Fruit fly (Drosophila melanogaster) whole organism, embryonic: ENCODE results near the gene CG8159.

ENCODE experiments used
- Ada2b ChIP-seq: fragments of 200-800 bp; sonication (Bioruptor generic); IDR thresholded peaks from 2 replicates; pipeline ENCODE4 v1.3.6; 2022; ENCODE audit warnings: missing biosample characterization, missing genetic modification characterization
- Atf-2 ChIP-seq: fragments of 200-800 bp; sonication (Bioruptor generic); optimal IDR thresholded peaks from 2 replicates; lab custom pipeline; 2016; ENCODE audit warnings: missing biosample characterization, missing genetic modification characterization
- CG10321 ChIP-seq: fragments of 200-800 bp; sonication (Bioruptor generic); IDR thresholded peaks from 2 replicates; pipeline ENCODE4 v1.3.6; 2022; ENCODE audit warnings: missing biosample characterization, missing genetic modification characterization
- CG10366 ChIP-seq: fragments of 200-800 bp; sonication (Bioruptor generic); IDR thresholded peaks from 2 replicates; pipeline ENCODE4 v1.3.6; 2022; ENCODE audit warnings: missing biosample characterization, missing genetic modification characterization
- CG10543 ChIP-seq: fragments of 200-800 bp; sonication (Bioruptor generic); optimal IDR thresholded peaks from 3 replicates; lab custom pipeline; 2017; ENCODE audit warnings: missing biosample characterization, mild to moderate bottlenecking, missing genetic modification characterization, moderate library complexity
- CG12071 ChIP-seq: fragments of 200-800 bp; sonication (Bioruptor generic); optimal IDR thresholded peaks from 3 replicates; lab custom pipeline; 2018; ENCODE audit warnings: missing biosample characterization, mild to moderate bottlenecking, missing genetic modification characterization
- CG13287 ChIP-seq: fragments of 200-800 bp; sonication (Bioruptor generic); IDR thresholded peaks from 2 replicates; pipeline ENCODE4 v1.3.6; 2022; ENCODE audit warnings: missing biosample characterization, missing genetic modification characterization; ENCODE audit not compliant: partially characterized antibody
- CG13424 ChIP-seq: fragments of 200-800 bp; sonication (Bioruptor generic); optimal IDR thresholded peaks from 2 replicates; lab custom pipeline; 2019; ENCODE audit warnings: missing biosample characterization, mild to moderate bottlenecking, missing genetic modification characterization, moderate library complexity
- CG13624 ChIP-seq: fragments of 200-800 bp; sonication (Bioruptor generic); optimal IDR thresholded peaks from 2 replicates; lab custom pipeline; 2016; ENCODE audit warnings: missing biosample characterization, missing genetic modification characterization
- CG13894 ChIP-seq: fragments of 200-800 bp; sonication (Bioruptor generic); optimal IDR thresholded peaks from 3 replicates; lab custom pipeline; 2018; ENCODE audit warnings: missing biosample characterization, mild to moderate bottlenecking, missing genetic modification characterization, moderate library complexity
- CG14050 ChIP-seq: fragments of 200-800 bp; sonication (Bioruptor generic); IDR thresholded peaks from 3 replicates; pipeline ENCODE4 v1.3.6; 2022; ENCODE audit warnings: missing biosample characterization, missing genetic modification characterization
- CG14441 ChIP-seq: fragments of 200-800 bp; sonication (Bioruptor generic); IDR thresholded peaks from 2 replicates; pipeline ENCODE4 v1.3.6; 2022; ENCODE audit warnings: missing biosample characterization, missing genetic modification characterization
- CG1603 ChIP-seq: fragments of 200-800 bp; sonication (Bioruptor generic); optimal IDR thresholded peaks from 2 replicates; lab custom pipeline; 2019; ENCODE audit warnings: missing biosample characterization, mild to moderate bottlenecking, missing genetic modification characterization, moderate library complexity
- CG1792 ChIP-seq: fragments of 200-800 bp; sonication (Bioruptor generic); optimal IDR thresholded peaks from 2 replicates; lab custom pipeline; 2016; ENCODE audit warnings: missing biosample characterization, missing genetic modification characterization
- CG18619 ChIP-seq: fragments of 200-800 bp; sonication (Bioruptor generic); optimal IDR thresholded peaks from 3 replicates; lab custom pipeline; 2017; ENCODE audit warnings: missing biosample characterization, mild to moderate bottlenecking, missing genetic modification characterization
- CG2678 ChIP-seq: fragments of 200-800 bp; sonication (Bioruptor generic); optimal IDR thresholded peaks from 3 replicates; lab custom pipeline; 2019; ENCODE audit warnings: missing biosample characterization, mild to moderate bottlenecking, missing genetic modification characterization, moderate library complexity
- CG32532 ChIP-seq: fragments of 200-800 bp; sonication (Bioruptor generic); IDR thresholded peaks from 2 replicates; pipeline ENCODE4 v1.3.6; 2022; ENCODE audit warnings: missing biosample characterization, missing genetic modification characterization
- CG6254 ChIP-seq: fragments of 200-800 bp; sonication (Bioruptor generic); optimal IDR thresholded peaks from 3 replicates; lab custom pipeline; 2017; ENCODE audit warnings: mild to moderate bottlenecking, missing biosample characterization, missing genetic modification reagents, missing genetic modification characterization
- CG6272 ChIP-seq: fragments of 200-800 bp; sonication (Bioruptor generic); IDR thresholded peaks from 2 replicates; pipeline ENCODE4 v1.3.6; 2022; ENCODE audit warnings: missing biosample characterization, missing genetic modification characterization
- CG8089 ChIP-seq: fragments of 200-800 bp; sonication (Bioruptor generic); optimal IDR thresholded peaks from 3 replicates; lab custom pipeline; 2016; ENCODE audit warnings: missing biosample characterization, missing genetic modification characterization
- CG8765 ChIP-seq: fragments of 200-800 bp; sonication (Bioruptor generic); IDR thresholded peaks from 2 replicates; pipeline ENCODE4 v1.3.6; 2022; ENCODE audit warnings: missing biosample characterization, missing genetic modification characterization
- Dad ChIP-seq: fragments of 200-800 bp; sonication (Bioruptor generic); optimal IDR thresholded peaks from 3 replicates; lab custom pipeline; 2016; ENCODE audit warnings: missing biosample characterization, missing genetic modification characterization
- Dref ChIP-seq: fragments of 200-800 bp; sonication (Bioruptor generic); IDR thresholded peaks from 2 replicates; pipeline ENCODE4 v1.3.6; 2022; ENCODE audit warnings: missing biosample characterization, missing genetic modification characterization
- Eip74EF ChIP-seq, 2 experiments: fragments of 200-800 bp in 1 of 2; fragments of >200 bp in 1 of 2; sonication (Bioruptor generic) in 1 of 2; optimal IDR thresholded peaks; 2 replicates each; lab custom pipeline; 2017 to 2019; ENCODE audit warnings: missing biosample characterization in 2 of 2, missing genetic modification characterization in 2 of 2, mild to moderate bottlenecking in 1 of 2, moderate library complexity in 1 of 2
- Gug ChIP-seq: fragments of 200-800 bp; sonication (Bioruptor generic); IDR thresholded peaks from 4 replicates; pipeline ENCODE4 v1.3.6; 2022; ENCODE audit warnings: missing biosample characterization, missing genetic modification characterization
- HLH3B ChIP-seq: fragments of 200-800 bp; sonication (Bioruptor generic); IDR thresholded peaks from 2 replicates; pipeline ENCODE4 v1.3.6; 2022; ENCODE audit warnings: missing biosample characterization, missing genetic modification characterization
- Hey ChIP-seq: fragments of 200-800 bp; sonication (Bioruptor generic); optimal IDR thresholded peaks from 3 replicates; lab custom pipeline; 2018; ENCODE audit warnings: missing biosample characterization, mild to moderate bottlenecking, missing genetic modification characterization
- Hmr ChIP-seq: fragments of 200-800 bp; sonication (Bioruptor generic); optimal IDR thresholded peaks from 3 replicates; lab custom pipeline; 2017; ENCODE audit warnings: mild to moderate bottlenecking, missing biosample characterization, missing genetic modification reagents, missing genetic modification characterization
- Jarid2 ChIP-seq: fragments of 200-800 bp; sonication (Bioruptor generic); optimal IDR thresholded peaks from 3 replicates; lab custom pipeline; 2017; ENCODE audit warnings: mild to moderate bottlenecking, missing biosample characterization, missing genetic modification reagents, missing genetic modification characterization
- Nf-YA ChIP-seq: fragments of 200-800 bp; sonication (Bioruptor generic); IDR thresholded peaks from 2 replicates; pipeline ENCODE4 v1.3.6; 2022; ENCODE audit warnings: missing biosample characterization, missing genetic modification characterization
- Nf-YC ChIP-seq: fragments of 200-800 bp; optimal IDR thresholded peaks from 3 replicates; lab custom pipeline; 2019; ENCODE audit warnings: missing biosample characterization, mild to moderate bottlenecking, missing genetic modification characterization, moderate library complexity
- Opbp ChIP-seq: fragments of 200-800 bp; sonication (Bioruptor generic); IDR thresholded peaks from 3 replicates; pipeline ENCODE4 v1.3.6; 2022; ENCODE audit warnings: missing biosample characterization, missing genetic modification characterization; ENCODE audit not compliant: partially characterized antibody
- Ravus ChIP-seq: fragments of 200-800 bp; sonication (Bioruptor generic); IDR thresholded peaks from 2 replicates; pipeline ENCODE4 v1.3.6; 2022; ENCODE audit warnings: missing biosample characterization, missing genetic modification characterization
- Six4 ChIP-seq: fragments of 200-800 bp; sonication (Bioruptor generic); optimal IDR thresholded peaks from 2 replicates; lab custom pipeline; 2016; ENCODE audit warnings: missing biosample characterization, missing genetic modification characterization
- Sry-δ ChIP-seq: fragments of 200-800 bp; sonication (Bioruptor generic); optimal IDR thresholded peaks from 2 replicates; lab custom pipeline; 2016; ENCODE audit warnings: missing biosample characterization, missing genetic modification characterization
- Trl ChIP-seq, 3 experiments: fragments of >200 bp in 2 of 3; fragments of 200-800 bp in 1 of 3; sonication (Bioruptor generic) in 1 of 3; optimal IDR thresholded peaks; 2 replicates in 1 of 3; 3 replicates in 2 of 3; lab custom pipeline; 2016 to 2017; ENCODE audit warnings: missing biosample characterization in 1 of 3, missing genetic modification characterization in 1 of 3
- YL-1 ChIP-seq: fragments of 200-800 bp; sonication (Bioruptor generic); optimal IDR thresholded peaks from 3 replicates; lab custom pipeline; 2017; ENCODE audit warnings: missing biosample characterization, mild to moderate bottlenecking, missing genetic modification characterization
- cad ChIP-seq: fragments of >200 bp; optimal IDR thresholded peaks from 2 replicates; lab custom pipeline; 2017; ENCODE audit warnings: missing biosample characterization, missing genetic modification characterization
- chinmo ChIP-seq: fragments of 200-800 bp; sonication (Bioruptor generic); IDR thresholded peaks from 4 replicates; pipeline ENCODE4 v1.3.6; 2022; ENCODE audit warnings: missing biosample characterization, missing genetic modification characterization; ENCODE audit not compliant: partially characterized antibody
- ci ChIP-seq: fragments of 200-800 bp; sonication (Bioruptor generic); IDR thresholded peaks from 3 replicates; pipeline ENCODE4 v1.3.6; 2022; ENCODE audit warnings: missing biosample characterization, missing genetic modification characterization
- emc ChIP-seq: fragments of 200-800 bp; sonication (Bioruptor generic); optimal IDR thresholded peaks from 2 replicates; lab custom pipeline; 2016; ENCODE audit warnings: missing biosample characterization, missing genetic modification characterization
- gsb ChIP-seq: fragments of 200-800 bp; sonication (Bioruptor generic); IDR thresholded peaks from 2 replicates; pipeline ENCODE4 v1.3.6; 2022; ENCODE audit warnings: missing biosample characterization, missing genetic modification characterization
- gsb-n ChIP-seq: fragments of 200-800 bp; sonication (Bioruptor generic); optimal IDR thresholded peaks from 3 replicates; lab custom pipeline; 2018; ENCODE audit warnings: missing biosample characterization, mild to moderate bottlenecking, missing genetic modification characterization
- hb ChIP-seq: fragments of 200-800 bp; sonication (Bioruptor generic); IDR thresholded peaks from 3 replicates; pipeline ENCODE4 v1.3.6; 2022; ENCODE audit warnings: missing biosample characterization, missing genetic modification characterization; ENCODE audit not compliant: partially characterized antibody
- jing ChIP-seq: fragments of 200-800 bp; sonication (Bioruptor generic); optimal IDR thresholded peaks from 2 replicates; lab custom pipeline; 2018; ENCODE audit warnings: missing biosample characterization, mild to moderate bottlenecking, missing genetic modification characterization
- nerfin-2 ChIP-seq: fragments of 200-800 bp; sonication (Bioruptor generic); IDR thresholded peaks from 2 replicates; pipeline ENCODE4 v1.3.6; 2022; ENCODE audit warnings: missing biosample characterization, missing genetic modification characterization; ENCODE audit not compliant: partially characterized antibody
- phol ChIP-seq: fragments of 200-800 bp; sonication (Bioruptor generic); optimal IDR thresholded peaks from 3 replicates; lab custom pipeline; 2018; ENCODE audit warnings: missing biosample characterization, mild to moderate bottlenecking, missing genetic modification characterization, moderate library complexity
- pita ChIP-seq: fragments of 200-800 bp; sonication (Bioruptor generic); optimal IDR thresholded peaks from 2 replicates; lab custom pipeline; 2017; ENCODE audit warnings: missing biosample characterization, mild to moderate bottlenecking, missing genetic modification characterization
- slou ChIP-seq: fragments of 200-800 bp; sonication (Bioruptor generic); optimal IDR thresholded peaks from 3 replicates; lab custom pipeline; 2016; ENCODE audit warnings: missing biosample characterization, missing genetic modification characterization
- wdn ChIP-seq: fragments of 200-800 bp; sonication (Bioruptor generic); IDR thresholded peaks from 2 replicates; pipeline ENCODE4 v1.3.6; 2022; ENCODE audit warnings: missing biosample characterization, missing genetic modification characterization

Gene CG8159

DNA sequence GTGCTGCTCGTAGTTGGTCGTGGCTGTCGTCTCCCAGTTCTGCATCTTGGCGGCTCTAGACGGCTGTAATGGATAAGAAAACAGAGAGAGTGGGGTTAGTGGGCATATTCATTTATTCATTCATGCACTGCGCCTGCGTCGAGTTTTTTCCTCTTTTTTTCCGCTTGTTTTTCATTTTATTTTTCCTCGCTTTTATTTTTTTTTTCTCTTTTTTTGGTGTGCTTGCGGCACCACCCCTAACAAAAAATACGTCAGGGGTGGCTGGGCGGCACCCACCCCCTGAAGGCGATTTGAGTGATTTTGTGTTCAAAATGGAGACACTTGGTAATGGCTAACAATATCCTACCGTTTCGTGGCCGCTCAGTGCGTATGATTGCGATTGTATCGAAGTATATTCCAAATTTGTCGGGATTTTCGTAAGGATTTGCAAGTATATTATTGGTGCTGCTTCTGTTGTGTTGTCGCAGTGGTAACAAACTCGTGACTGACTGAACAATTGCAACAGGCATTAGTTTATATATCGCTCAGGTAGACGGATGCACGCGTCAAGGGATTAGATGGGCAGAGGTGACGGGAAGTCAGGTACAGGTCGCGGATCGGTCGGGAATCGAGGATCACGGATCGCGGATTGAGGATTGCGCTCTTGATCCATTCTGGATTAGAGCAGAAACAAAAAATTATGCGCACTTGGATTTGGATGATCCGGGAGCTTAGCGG lies 32.4 kb upstream of the CG8159 start:
- no peak for TF ChIP-seq cad
- no peak for TF ChIP-seq Dad (GFP tag; lab: Kevin White, UChicago)
- TF ChIP-seq Gug (GFP tag; lab: Robert Waterston, UW): no peak
- TF ChIP-seq Sry-δ (GFP tag; lab: Kevin White, UChicago): no peak
- TF ChIP-seq CG10366: no peak
- TF ChIP-seq Ravus: no peak
- TF ChIP-seq CG13287 (GFP tag; lab: Robert Waterston, UW): no peak
- no peak for TF ChIP-seq slou (GFP tag; lab: Kevin White, UChicago)
- peak; percentile 80 for TF ChIP-seq Hmr (GFP tag; lab: Kevin White, UChicago)
- TF ChIP-seq CG6254 (GFP tag; lab: Kevin White, UChicago): no peak
- TF ChIP-seq CG13894: no peak
- no peak for TF ChIP-seq HLH3B (GFP tag; lab: Robert Waterston, UW)
- no peak for TF ChIP-seq CG1792 (GFP tag; lab: Kevin White, UChicago)
- peak; percentile 74; the same call in 1 of the 2 replicates for TF ChIP-seq CG32532 (GFP tag; lab: Robert Waterston, UW)
- TF ChIP-seq phol (tag; lab: Kevin White, UChicago): no peak
- TF ChIP-seq emc (GFP tag; lab: Kevin White, UChicago): no peak
- no peak for TF ChIP-seq nerfin-2
- TF ChIP-seq ci: no peak
- TF ChIP-seq Ada2b (GFP tag; lab: Robert Waterston, UW): no peak
- no peak for TF ChIP-seq CG13624
- TF ChIP-seq Nf-YA (GFP tag; lab: Robert Waterston, UW): no peak
- peak; percentile 73 for TF ChIP-seq Nf-YC (tag; lab: Kevin White, UChicago)
- no peak for TF ChIP-seq gsb-n (tag; lab: Kevin White, UChicago)
- TF ChIP-seq CG12071: peak; percentile 63
- no peak for TF ChIP-seq Opbp (GFP tag; lab: Robert Waterston, UW)
- TF ChIP-seq CG14441: no peak
- no peak for TF ChIP-seq CG8765 (GFP tag; lab: Robert Waterston, UW)
- no peak for TF ChIP-seq CG2678
- peak; percentile 29 for TF ChIP-seq CG18619
- TF ChIP-seq Eip74EF (GFP tag; optimal IDR thresholded peaks at IDR 0.05; lab: Kevin White, UChicago): no peak
- no peak for TF ChIP-seq CG6272
- no peak for TF ChIP-seq Atf-2
- TF ChIP-seq CG14050 (GFP tag; lab: Robert Waterston, UW): no peak
- TF ChIP-seq Jarid2 (GFP tag; lab: Kevin White, UChicago): no peak
- TF ChIP-seq pita (GFP tag; lab: Kevin White, UChicago): no peak
- peak; percentile 45 for TF ChIP-seq CG10543 (GFP tag; lab: Kevin White, UChicago)
- no peak for TF ChIP-seq gsb (GFP tag; lab: Robert Waterston, UW)
- TF ChIP-seq YL-1: no peak
- TF ChIP-seq hb: no peak
- TF ChIP-seq CG10321: peak; percentile 20; the same call in 1 of the 2 replicates
- no peak for TF ChIP-seq Hey (tag; lab: Kevin White, UChicago)
- no peak for TF ChIP-seq jing (GFP tag; lab: Kevin White, UChicago)
- TF ChIP-seq chinmo (GFP tag; lab: Robert Waterston, UW): no peak
- no peak for TF ChIP-seq Trl (optimal IDR thresholded peaks at IDR 0.05; lab: Kevin White, UChicago)
- no peak for TF ChIP-seq Trl (GFP tag; optimal IDR thresholded peaks at IDR 0.05; lab: Kevin White, UChicago)
- TF ChIP-seq CG8089: no peak
- TF ChIP-seq CG13424 (tag; lab: Kevin White, UChicago): no peak
- TF ChIP-seq wdn (GFP tag; lab: Robert Waterston, UW): peak; percentile 47; the same call in 1 of the 2 replicates
- no peak for TF ChIP-seq Six4 (GFP tag; lab: Kevin White, UChicago)
- TF ChIP-seq CG1603 (tag; lab: Kevin White, UChicago): no peak
- TF ChIP-seq Dref: no peak
